Fruit fly (Drosophila melanogaster) whole organism, wandering third instar larva: ENCODE results near the gene CG13239.

Experiments
- Abd-B ChIP-seq: fragments of >200 bp; optimal IDR thresholded peaks from 2 replicates; lab custom pipeline; 2017; ENCODE audit warnings: missing biosample characterization, missing genetic modification characterization
- CG32264 ChIP-seq: fragments of 200-800 bp; sonication (Bioruptor generic); optimal IDR thresholded peaks from 2 replicates; lab custom pipeline; 2016; ENCODE audit warnings: missing biosample characterization, missing genetic modification characterization
- CG9705 ChIP-seq: fragments of 200-800 bp; sonication (Bioruptor generic); optimal IDR thresholded peaks from 2 replicates; lab custom pipeline; 2018; ENCODE audit warnings: missing biosample characterization, mild to moderate bottlenecking, missing genetic modification characterization
- CrebA ChIP-seq: fragments of 200-800 bp; sonication (Bioruptor generic); optimal IDR thresholded peaks from 2 replicates; lab custom pipeline; 2016; ENCODE audit warnings: missing biosample characterization, mild to moderate bottlenecking, missing genetic modification characterization, borderline replicate concordance
- Dfd ChIP-seq: fragments of >200 bp; optimal IDR thresholded peaks from 2 replicates; lab custom pipeline; 2017; ENCODE audit warnings: missing biosample characterization, missing genetic modification characterization
- Dif ChIP-seq: fragments of 200-275, 200-300 bp; sonication (Bioruptor generic); optimal IDR thresholded peaks from 2 replicates; lab custom pipeline; 2018; ENCODE audit warnings: missing biosample characterization, missing genetic modification characterization; ENCODE audit not compliant: partially characterized antibody
- GATAd ChIP-seq: sonication (Bioruptor generic); optimal IDR thresholded peaks from 2 replicates; lab custom pipeline; 2016; ENCODE audit warnings: missing biosample characterization, missing genetic modification characterization
- HLH106 ChIP-seq: fragments of 200-800 bp; optimal IDR thresholded peaks from 3 replicates; lab custom pipeline; 2019; ENCODE audit warnings: missing biosample characterization, mild to moderate bottlenecking, missing genetic modification characterization, moderate library complexity
- Hnf4 ChIP-seq: fragments of 200-800 bp; sonication (Bioruptor generic); optimal IDR thresholded peaks from 2 replicates; lab custom pipeline; 2016; ENCODE audit warnings: missing biosample characterization, mild to moderate bottlenecking, missing genetic modification characterization
- Hr78 ChIP-seq: fragments of >200 bp; optimal IDR thresholded peaks from 2 replicates; lab custom pipeline; 2017; ENCODE audit warnings: missing biosample characterization, missing genetic modification characterization
- Hr83 ChIP-seq: fragments of 200-300 bp; sonication (Bioruptor generic); optimal IDR thresholded peaks from 2 replicates; lab custom pipeline; 2016; ENCODE audit warnings: missing biosample characterization, mild to moderate bottlenecking, missing genetic modification characterization, moderate library complexity; ENCODE audit not compliant: poor library complexity, severe bottlenecking
- Jra ChIP-seq: sonication (Bioruptor generic); optimal IDR thresholded peaks from 2 replicates; lab custom pipeline; 2016; ENCODE audit warnings: missing biosample characterization, missing genetic modification characterization
- Mio ChIP-seq: sonication (Bioruptor generic); optimal IDR thresholded peaks from 2 replicates; lab custom pipeline; 2016; ENCODE audit warnings: missing biosample characterization, missing genetic modification characterization
- Myc ChIP-seq: fragments of >200 bp; optimal IDR thresholded peaks from 2 replicates; lab custom pipeline; 2017
- N ChIP-seq: fragments of >200 bp; optimal IDR thresholded peaks from 2 replicates; lab custom pipeline; 2018; ENCODE audit warnings: missing biosample characterization, missing external identifiers, missing genetic modification characterization
- OdsH ChIP-seq: fragments of 200-800 bp; sonication (Bioruptor generic); optimal IDR thresholded peaks from 2 replicates; lab custom pipeline; 2016; ENCODE audit warnings: missing biosample characterization, mild to moderate bottlenecking, missing genetic modification characterization
- Rel ChIP-seq, 2 experiments: fragments of 200-800 bp; sonication (Bioruptor generic) in 1 of 2; optimal IDR thresholded peaks; 2 replicates in 1 of 2; 3 replicates in 1 of 2; lab custom pipeline; 2016 to 2019; ENCODE audit warnings: mild to moderate bottlenecking in 2 of 2, missing biosample characterization in 2 of 2, missing genetic modification characterization in 2 of 2, moderate library complexity in 1 of 2
- Sp1 ChIP-seq: fragments of 200-800 bp; sonication (Bioruptor generic); optimal IDR thresholded peaks from 3 replicates; lab custom pipeline; 2019; ENCODE audit warnings: missing biosample characterization, mild to moderate bottlenecking, missing genetic modification characterization, moderate library complexity
- Vsx2 ChIP-seq: fragments of 200-300, 225-300 bp; sonication (Bioruptor generic); optimal IDR thresholded peaks from 2 replicates; lab custom pipeline; 2018; ENCODE audit warnings: missing biosample characterization, missing genetic modification characterization; ENCODE audit not compliant: partially characterized antibody
- br ChIP-seq: fragments of 200-800 bp; sonication (Bioruptor generic); optimal IDR thresholded peaks from 2 replicates; lab custom pipeline; 2016; ENCODE audit warnings: missing biosample characterization, missing genetic modification characterization
- brk ChIP-seq: fragments of 200-800 bp; sonication (Bioruptor generic); optimal IDR thresholded peaks from 2 replicates; lab custom pipeline; 2016; ENCODE audit warnings: missing biosample characterization, mild to moderate bottlenecking, missing genetic modification characterization
- dl ChIP-seq, 2 experiments: fragments of 175-275, 200-275 bp in 1 of 2; fragments of 200-275 bp in 1 of 2; sonication (Bioruptor generic); optimal IDR thresholded peaks; lab custom pipeline; 2018; ENCODE audit warnings: mild to moderate bottlenecking in 2 of 2, missing biosample characterization in 2 of 2, missing genetic modification characterization in 2 of 2, moderate library complexity in 2 of 2; ENCODE audit not compliant: partially characterized antibody in 2 of 2, insufficient read depth in 1 of 2
- dmrt93B ChIP-seq: fragments of 200-800 bp; sonication (Bioruptor generic); optimal IDR thresholded peaks from 2 replicates; lab custom pipeline; 2018; ENCODE audit warnings: missing biosample characterization, mild to moderate bottlenecking, missing genetic modification characterization
- dsf ChIP-seq: sonication (Bioruptor generic); optimal IDR thresholded peaks from 2 replicates; lab custom pipeline; 2016; ENCODE audit warnings: missing biosample characterization, missing genetic modification characterization, borderline replicate concordance
- ey ChIP-seq: fragments of 200-800 bp; sonication (Bioruptor generic); optimal IDR thresholded peaks from 2 replicates; lab custom pipeline; 2016; ENCODE audit warnings: missing biosample characterization, missing genetic modification characterization
- foxo ChIP-seq, 2 experiments: fragments of 200-800 bp; sonication (Bioruptor generic); optimal IDR thresholded peaks; 2 replicates in 1 of 2; 3 replicates in 1 of 2; lab custom pipeline; 2016 to 2017; ENCODE audit warnings: missing biosample characterization in 2 of 2, missing genetic modification characterization in 2 of 2
- fru ChIP-seq: fragments of 200-800 bp; sonication (Bioruptor generic); optimal IDR thresholded peaks from 3 replicates; lab custom pipeline; 2016; ENCODE audit warnings: missing biosample characterization, mild to moderate bottlenecking, missing genetic modification characterization
- h ChIP-seq: fragments of 200-800 bp; sonication (Bioruptor generic); optimal IDR thresholded peaks from 3 replicates; lab custom pipeline; 2016; ENCODE audit warnings: missing biosample characterization, mild to moderate bottlenecking, missing genetic modification characterization
- jim ChIP-seq: fragments of 175-275, 200-325 bp; sonication (Bioruptor generic); optimal IDR thresholded peaks from 2 replicates; lab custom pipeline; 2016; ENCODE audit warnings: missing biosample characterization, mild to moderate bottlenecking, missing genetic modification characterization
- lola ChIP-seq: fragments of >200 bp; optimal IDR thresholded peaks from 2 replicates; lab custom pipeline; 2017; ENCODE audit warnings: missing biosample characterization, missing genetic modification characterization
- pan ChIP-seq: fragments of >200 bp; optimal IDR thresholded peaks from 2 replicates; lab custom pipeline; 2017
- psq ChIP-seq: fragments of 200-800 bp; sonication (Bioruptor generic); optimal IDR thresholded peaks from 3 replicates; lab custom pipeline; 2017; ENCODE audit warnings: missing biosample characterization, mild to moderate bottlenecking, missing genetic modification characterization, moderate library complexity
- rgr ChIP-seq: fragments of 200-800 bp; sonication (Bioruptor generic); optimal IDR thresholded peaks from 3 replicates; lab custom pipeline; 2016; ENCODE audit warnings: missing biosample characterization, mild to moderate bottlenecking, missing genetic modification characterization
- sage ChIP-seq: fragments of 200-800 bp; sonication (Bioruptor generic); optimal IDR thresholded peaks from 2 replicates; lab custom pipeline; 2016; ENCODE audit warnings: missing biosample characterization, mild to moderate bottlenecking, missing genetic modification characterization
- sv ChIP-seq: fragments of 200-800 bp; sonication (Bioruptor generic); optimal IDR thresholded peaks from 3 replicates; lab custom pipeline; 2016; ENCODE audit warnings: missing biosample characterization, missing genetic modification characterization
- tai ChIP-seq: sonication (Bioruptor generic); optimal IDR thresholded peaks from 2 replicates; lab custom pipeline; 2016; ENCODE audit warnings: missing biosample characterization, missing genetic modification characterization
- usp ChIP-seq: fragments of >200 bp; optimal IDR thresholded peaks from 2 replicates; lab custom pipeline; 2017; ENCODE audit warnings: missing biosample characterization, missing genetic modification characterization
- woc ChIP-seq: sonication (Bioruptor generic); optimal IDR thresholded peaks from 2 replicates; lab custom pipeline; 2016; ENCODE audit warnings: missing biosample characterization, mild to moderate bottlenecking, missing genetic modification characterization

Gene CG13239

dm6 chr3L:22839726-22840228, 20.8 kb upstream of the CG13239 start (continued):
- TF ChIP-seq Abd-B (GFP tag; lab: Kevin White, UChicago) (no peak), HLH106 (tag; lab: Kevin White, UChicago) (peak; percentile 14), lola (GFP tag; lab: Kevin White, UChicago) (no peak), Vsx2 (GFP tag; lab: Kevin White, UChicago) (peak; percentile 90), Rel (GFP tag; optimal IDR thresholded peaks at IDR 0.05; lab: Kevin White, UChicago) (no peak), Rel (tag; optimal IDR thresholded peaks at IDR 0.05; lab: Kevin White, UChicago) (peak; percentile 47), Jra (GFP tag; lab: Kevin White, UChicago) (no peak), ey (GFP tag; lab: Kevin White, UChicago) (no peak), dl (GFP tag; optimal IDR thresholded peaks at IDR 0.05; lab: Kevin White, UChicago; ENCODE audit: insufficient read depth in 1 of 2, partially characterized antibody in 2 of 2) (peak; percentile 62 to 72), foxo (GFP tag; optimal IDR thresholded peaks at IDR 0.05; lab: Kevin White, UChicago) (no peak)

DNA sequence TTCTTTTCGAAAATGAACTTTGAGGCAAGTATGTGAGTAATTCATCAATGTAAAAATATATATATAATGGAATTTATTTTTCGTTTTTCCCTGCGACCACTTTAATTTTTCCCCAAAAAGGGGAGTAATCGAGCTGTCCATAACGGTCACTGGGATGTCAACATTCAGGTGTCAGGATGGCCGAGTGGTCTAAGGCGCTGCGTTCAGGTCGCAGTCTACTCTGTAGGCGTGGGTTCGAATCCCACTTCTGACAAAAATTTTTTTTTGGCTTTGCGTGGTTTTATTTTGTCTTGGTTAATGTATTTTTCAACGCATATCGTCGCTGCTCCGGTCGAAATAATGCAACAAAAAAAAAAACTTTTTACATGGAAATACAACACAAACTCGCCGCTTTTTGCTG, 17.5 kb upstream of the CG13239 start:
- TF ChIP-seq Rel (GFP tag; optimal IDR thresholded peaks at IDR 0.05; lab: Kevin White, UChicago), result no peak
- TF ChIP-seq Rel (tag; optimal IDR thresholded peaks at IDR 0.05; lab: Kevin White, UChicago), result peak; percentile 15
- TF ChIP-seq sage (GFP tag; lab: Kevin White, UChicago), result no peak

DNA sequence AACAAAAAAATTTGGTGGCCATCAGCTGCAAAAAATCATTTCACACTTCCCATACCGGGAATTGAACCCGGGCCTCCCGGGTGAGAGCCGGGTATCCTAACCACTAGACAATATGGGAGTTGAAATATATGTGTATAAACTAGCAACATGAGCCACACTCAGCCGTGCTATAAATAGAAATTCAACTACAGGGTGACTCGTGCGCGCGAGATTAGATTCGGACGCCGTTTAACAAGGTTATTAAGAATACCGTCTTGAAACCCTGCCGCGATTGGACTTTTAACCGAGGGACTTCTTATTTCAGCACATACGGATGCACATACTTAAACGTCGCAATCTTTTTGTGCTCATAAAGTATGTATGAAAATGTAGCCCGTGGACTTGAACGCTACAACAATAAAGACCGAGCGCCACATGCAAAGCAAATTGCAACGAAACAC, 12.9 kb upstream of the CG13239 start:
- TF ChIP-seq dmrt93B (GFP tag; lab: Kevin White, UChicago), result no peak
- no peak for TF ChIP-seq OdsH (GFP tag; lab: Kevin White, UChicago)
- TF ChIP-seq CrebA, result peak; percentile 78
- peak; percentile 6 for TF ChIP-seq h (GFP tag; lab: Kevin White, UChicago)
- TF ChIP-seq Jra (GFP tag; lab: Kevin White, UChicago), result no peak
- no peak for TF ChIP-seq sv (GFP tag; lab: Kevin White, UChicago)
- no peak for TF ChIP-seq lola (GFP tag; lab: Kevin White, UChicago)
- no peak for TF ChIP-seq Myc (lab: Kevin White, UChicago)
- no peak for TF ChIP-seq pan (lab: Kevin White, UChicago)
- TF ChIP-seq tai (GFP tag; lab: Kevin White, UChicago), result no peak
- TF ChIP-seq N (GFP tag; lab: Kevin White, UChicago), result no peak
- TF ChIP-seq Sp1 (GFP tag; lab: Kevin White, UChicago), result no peak
- no peak for TF ChIP-seq br (GFP tag; lab: Kevin White, UChicago)
- peak; percentile 17 for TF ChIP-seq rgr
- TF ChIP-seq brk, result no peak
- no peak for TF ChIP-seq dsf
- TF ChIP-seq Abd-B (GFP tag; lab: Kevin White, UChicago), result no peak
- no peak for TF ChIP-seq Dfd (GFP tag; lab: Kevin White, UChicago)
- TF ChIP-seq Mio (GFP tag; lab: Kevin White, UChicago), result no peak
- TF ChIP-seq dl (GFP tag; optimal IDR thresholded peaks at IDR 0.05; lab: Kevin White, UChicago; ENCODE audit: insufficient read depth in 1 of 2, partially characterized antibody in 2 of 2), result no peak
- no peak for TF ChIP-seq CG32264 (GFP tag; lab: Kevin White, UChicago)
- TF ChIP-seq psq (GFP tag; lab: Kevin White, UChicago), result no peak
- TF ChIP-seq ey (GFP tag; lab: Kevin White, UChicago), result no peak
- no peak for TF ChIP-seq Hr78 (GFP tag; lab: Kevin White, UChicago)
- TF ChIP-seq usp (GFP tag; lab: Kevin White, UChicago), result no peak
- TF ChIP-seq fru (GFP tag; lab: Kevin White, UChicago), result no peak
- TF ChIP-seq Hnf4 (GFP tag; lab: Kevin White, UChicago), result peak; percentile 47
- TF ChIP-seq Rel (GFP tag; optimal IDR thresholded peaks at IDR 0.05; lab: Kevin White, UChicago), result no peak
- TF ChIP-seq Rel (tag; optimal IDR thresholded peaks at IDR 0.05; lab: Kevin White, UChicago), result peak; percentile 35
- no peak for TF ChIP-seq foxo (GFP tag; optimal IDR thresholded peaks at IDR 0.05; lab: Kevin White, UChicago)
- TF ChIP-seq CG9705, result no peak
- TF ChIP-seq HLH106 (tag; lab: Kevin White, UChicago), result no peak
- TF ChIP-seq Vsx2 (GFP tag; lab: Kevin White, UChicago), result no peak
- TF ChIP-seq jim (GFP tag; lab: Kevin White, UChicago), result no peak
- no peak for TF ChIP-seq GATAd (GFP tag; lab: Kevin White, UChicago)
- TF ChIP-seq Hr83 (GFP tag; lab: Kevin White, UChicago), result no peak
- TF ChIP-seq woc (GFP tag; lab: Kevin White, UChicago), result no peak
- no peak for TF ChIP-seq sage (GFP tag; lab: Kevin White, UChicago)
- TF ChIP-seq Dif, result peak; percentile 14
